Worm (Caenorhabditis elegans) whole organism, L4 larva: Measurements from ENCODE around the gene C17C3.9.

Experiments
- ZK546.5 ChIP-seq, 2 experiments: sonication (generic microtip); optimal IDR thresholded peaks; 2 replicates each; lab custom pipeline; 2017; ENCODE audit warnings: missing biosample characterization in 2 of 2, missing genetic modification characterization in 2 of 2
- aha-1 ChIP-seq: fragments of 150-350 bp; peaks from one replicate; lab custom pipeline; 2014; ENCODE audit warnings: missing biosample characterization, missing genetic modification characterization
- aly-2 ChIP-seq: sonication (generic microtip); optimal IDR thresholded peaks from 2 replicates; lab custom pipeline; 2018; ENCODE audit warnings: missing biosample characterization, missing genetic modification characterization
- ama-1 ChIP-seq: fragments of 150-350 bp; optimal IDR thresholded peaks from 2 replicates; lab custom pipeline; 2014; ENCODE audit warnings: inconsistent platforms, mixed read lengths
- attf-4 ChIP-seq: sonication (generic microtip); optimal IDR thresholded peaks from 3 replicates; lab custom pipeline; 2017; ENCODE audit warnings: missing biosample characterization, missing genetic modification characterization
- ceh-20 ChIP-seq: fragments of 200-800 bp; sonication (Bioruptor generic); IDR thresholded peaks from 2 replicates; pipeline ENCODE4 v1.3.6; 2022; ENCODE audit warnings: missing genetic modification reagents, missing genetic modification characterization, missing compliant biosample characterization
- ceh-28 ChIP-seq: fragments of 150-350 bp; optimal IDR thresholded peaks from 2 replicates; lab custom pipeline; 2014; ENCODE audit warnings: missing biosample characterization, missing genetic modification reagents, missing genetic modification characterization
- ces-1 ChIP-seq: fragments of 150-350 bp; sonication (generic microtip); optimal IDR thresholded peaks from 4 replicates; lab custom pipeline; 2014; ENCODE audit warnings: missing biosample characterization, missing genetic modification reagents, missing genetic modification characterization
- daf-12 ChIP-seq: fragments of 150-350 bp; optimal IDR thresholded peaks from 2 replicates; lab custom pipeline; 2014; ENCODE audit warnings: missing biosample characterization, missing genetic modification reagents, missing genetic modification characterization
- daf-16 ChIP-seq, 3 experiments: sonication (generic microtip); optimal IDR thresholded peaks; 2 replicates each; lab custom pipeline; 2016 to 2017; ENCODE audit warnings: missing genetic modification characterization in 3 of 3, missing genetic modification reagents in 3 of 3, mild to moderate bottlenecking in 2 of 3, missing compliant biosample characterization in 2 of 3, missing biosample characterization in 1 of 3, moderate library complexity in 1 of 3
- daf-19 ChIP-seq: fragments of 200-800 bp; sonication (Bioruptor generic); conservative IDR thresholded peaks from 2 replicates; pipeline ENCODE4 v1.3.6; 2022; ENCODE audit warnings: missing genetic modification characterization, missing compliant biosample characterization
- dmd-8 ChIP-seq: fragments of 200-800 bp; sonication (Bioruptor generic); IDR thresholded peaks from 2 replicates; pipeline ENCODE4 v1.3.6; 2022; ENCODE audit warnings: missing genetic modification characterization, missing compliant biosample characterization
- dpl-1 ChIP-seq: fragments of 150-350 bp; optimal IDR thresholded peaks from 2 replicates; lab custom pipeline; 2014; ENCODE audit warnings: missing biosample characterization, missing genetic modification reagents, missing genetic modification characterization
- fos-1 ChIP-seq: fragments of 150-350 bp; optimal IDR thresholded peaks from 2 replicates; lab custom pipeline; 2014; ENCODE audit warnings: missing biosample characterization, missing genetic modification characterization
- hlh-11 ChIP-seq: fragments of 200-800 bp; sonication (Bioruptor generic); optimal IDR thresholded peaks from 2 replicates; lab custom pipeline; 2018; ENCODE audit warnings: mild to moderate bottlenecking, missing genetic modification characterization, missing compliant biosample characterization
- hlh-30 ChIP-seq: sonication (generic microtip); optimal IDR thresholded peaks from 2 replicates; lab custom pipeline; 2017; ENCODE audit warnings: antibody characterized with exemption, mild to moderate bottlenecking, missing genetic modification characterization, missing compliant biosample characterization; ENCODE audit not compliant: insufficient read depth
- hmg-1.1 ChIP-seq: fragments of 200-800 bp; sonication (Bioruptor generic); IDR thresholded peaks from 2 replicates; pipeline ENCODE4 v1.3.6; 2022; ENCODE audit warnings: missing genetic modification reagents, missing genetic modification characterization, missing compliant biosample characterization
- jun-1 ChIP-seq: fragments of 150-350 bp; optimal IDR thresholded peaks from 2 replicates; lab custom pipeline; 2014; ENCODE audit warnings: missing biosample characterization, missing genetic modification reagents, missing genetic modification characterization
- lim-7 ChIP-seq: fragments of 200-800 bp; sonication (Bioruptor generic); IDR thresholded peaks from 2 replicates; pipeline ENCODE4 v1.3.6; 2022; ENCODE audit warnings: missing genetic modification characterization, missing compliant biosample characterization
- lin-13 ChIP-seq: fragments of 150-350 bp; optimal IDR thresholded peaks from 2 replicates; lab custom pipeline; 2014; ENCODE audit warnings: missing biosample characterization, missing genetic modification reagents, missing genetic modification characterization
- lin-29 ChIP-seq: fragments of 200-800 bp; sonication (Bioruptor generic); IDR thresholded peaks from 2 replicates; pipeline ENCODE4 v1.3.6; 2022; ENCODE audit warnings: missing genetic modification reagents, missing genetic modification characterization, missing compliant biosample characterization
- lin-38 ChIP-seq: fragments of 200-800 bp; sonication (Bioruptor generic); IDR thresholded peaks from 2 replicates; pipeline ENCODE4 v1.3.6; 2022; ENCODE audit warnings: missing genetic modification reagents, missing genetic modification characterization, missing compliant biosample characterization
- madf-9 ChIP-seq: fragments of 200-800 bp; sonication (Bioruptor generic); conservative IDR thresholded peaks from 2 replicates; pipeline ENCODE4 v1.3.6; 2022; ENCODE audit warnings: missing genetic modification reagents, missing genetic modification characterization, missing compliant biosample characterization
- mes-2 ChIP-seq: sonication (generic microtip); optimal IDR thresholded peaks from 2 replicates; lab custom pipeline; 2016; ENCODE audit warnings: missing genotype, mild to moderate bottlenecking, missing genetic modification characterization, missing compliant biosample characterization; ENCODE audit not compliant: poor library complexity, severe bottlenecking
- mxl-2 ChIP-seq: fragments of 200-800 bp; sonication (Bioruptor generic); conservative IDR thresholded peaks from 2 replicates; pipeline ENCODE4 v1.3.6; 2022; ENCODE audit warnings: missing genetic modification reagents, missing genetic modification characterization, missing compliant biosample characterization
- mxl-3 ChIP-seq: fragments of 200-800 bp; sonication (Bioruptor generic); optimal IDR thresholded peaks from 2 replicates; lab custom pipeline; 2018; ENCODE audit warnings: mild to moderate bottlenecking, missing genetic modification characterization, missing compliant biosample characterization
- nhr-10 ChIP-seq: fragments of 150-350 bp; optimal IDR thresholded peaks from 2 replicates; lab custom pipeline; 2014; ENCODE audit warnings: missing biosample characterization, missing genetic modification characterization
- nhr-25 ChIP-seq: sonication (generic microtip); optimal IDR thresholded peaks from 2 replicates; lab custom pipeline; 2017; ENCODE audit warnings: missing genetic modification characterization, mild to moderate bottlenecking, missing compliant biosample characterization, antibody characterized with exemption, moderate library complexity, borderline replicate concordance; ENCODE audit not compliant: insufficient read depth
- nhr-77 ChIP-seq: fragments of 150-350 bp; optimal IDR thresholded peaks from 2 replicates; lab custom pipeline; 2014; ENCODE audit warnings: missing biosample characterization, missing genetic modification characterization
- php-3 ChIP-seq: fragments of 200-800 bp; sonication (Bioruptor generic); IDR thresholded peaks from 2 replicates; pipeline ENCODE4 v1.3.6; 2022; ENCODE audit warnings: missing genetic modification reagents, missing genetic modification characterization, missing compliant biosample characterization
- pqm-1 ChIP-seq: sonication (generic microtip); optimal IDR thresholded peaks from 2 replicates; lab custom pipeline; 2017; ENCODE audit warnings: missing biosample characterization, missing genetic modification characterization
- saeg-2 ChIP-seq: fragments of 200-800 bp; sonication (Bioruptor generic); IDR thresholded peaks from 2 replicates; pipeline ENCODE4 v1.3.6; 2022; ENCODE audit warnings: missing genetic modification reagents, missing genetic modification characterization, missing compliant biosample characterization
- snpc-4 ChIP-seq: fragments of 150-350 bp; optimal IDR thresholded peaks from 2 replicates; lab custom pipeline; 2014; ENCODE audit warnings: missing biosample characterization, missing genetic modification characterization
- spr-3 ChIP-seq: fragments of 200-800 bp; sonication (Bioruptor generic); optimal IDR thresholded peaks from 2 replicates; lab custom pipeline; 2018; ENCODE audit warnings: mild to moderate bottlenecking, missing genetic modification characterization, missing compliant biosample characterization
- vab-7 ChIP-seq: fragments of 200-800 bp; sonication (Bioruptor generic); IDR thresholded peaks from 2 replicates; pipeline ENCODE4 v1.3.6; 2022; ENCODE audit warnings: missing genetic modification reagents, missing genetic modification characterization, missing compliant biosample characterization
- zip-2 ChIP-seq: fragments of 150-350 bp; optimal IDR thresholded peaks from 2 replicates; lab custom pipeline; 2014; ENCODE audit warnings: missing biosample characterization, missing genetic modification characterization

The C17C3.9 gene

DNA sequence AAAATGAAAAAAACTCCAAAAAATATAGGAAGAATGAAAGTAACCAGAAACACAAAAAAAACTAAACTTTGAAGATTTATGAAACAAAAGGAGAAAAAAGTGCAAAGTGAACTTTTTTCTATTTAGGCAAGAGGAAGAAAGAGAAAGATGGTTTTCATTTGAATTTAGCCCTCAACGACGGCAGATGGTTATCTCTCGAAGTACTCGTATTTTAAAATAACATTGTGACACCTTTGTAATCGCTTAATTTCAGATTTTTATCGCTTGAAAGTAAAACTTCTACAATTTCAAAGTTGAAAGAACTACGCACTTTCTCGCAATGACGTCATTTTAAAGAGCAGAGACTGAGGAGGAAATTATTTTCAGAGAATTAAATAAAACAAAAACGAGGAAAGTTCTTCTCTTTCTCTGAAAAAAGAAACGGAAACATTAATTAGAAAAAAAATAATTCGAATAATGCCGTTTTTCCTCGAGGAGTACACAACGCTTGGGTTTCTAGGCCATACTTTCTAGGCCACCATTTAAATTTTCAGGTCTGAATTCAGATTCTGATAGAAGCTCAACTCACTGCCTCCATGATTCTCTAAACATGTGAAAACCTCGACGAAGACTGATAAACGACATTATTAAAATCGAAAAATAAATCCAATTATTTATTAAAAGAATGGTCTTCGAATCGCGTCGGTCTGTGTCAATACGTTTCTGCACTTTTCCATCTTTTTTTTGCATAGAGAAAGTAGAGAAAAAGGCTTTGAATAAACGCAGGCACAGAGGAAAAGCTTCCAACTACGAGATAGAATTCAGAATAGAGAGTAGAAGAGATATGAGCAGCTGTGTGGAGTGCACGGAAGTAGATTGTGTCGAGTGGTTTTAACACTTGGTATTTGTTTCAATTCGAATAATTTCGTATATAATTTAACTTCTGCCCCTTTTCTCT, 20.4 kb downstream of the C17C3.9 start (continued):
- no peak for TF ChIP-seq php-3
- TF ChIP-seq nhr-77 (tag; lab: Kevin White, UChicago): no peak
- TF ChIP-seq mxl-2 (GFP tag; lab: Robert Waterston, UW): no peak

DNA sequence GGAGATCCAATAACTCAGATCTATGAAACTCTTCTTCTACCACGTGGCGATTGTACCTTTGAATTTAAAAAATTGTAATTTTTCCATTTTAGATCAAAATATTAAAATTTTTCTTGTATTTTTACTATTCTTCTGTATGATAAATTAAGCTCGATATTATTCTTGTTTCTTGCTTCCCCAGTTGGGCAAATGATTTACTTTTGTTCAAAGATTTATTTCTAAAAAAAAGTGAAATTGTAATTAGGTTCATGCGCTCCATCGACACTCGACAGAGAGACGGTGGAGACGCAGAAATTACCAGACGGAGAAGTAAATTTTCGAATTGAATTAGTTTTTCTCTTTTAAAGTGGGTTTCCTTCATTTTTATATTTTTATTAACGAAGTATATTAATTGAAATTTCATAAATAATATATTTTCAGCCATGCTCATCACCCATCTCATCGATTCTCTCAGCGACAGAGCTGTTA, 26.2 kb downstream of the C17C3.9 start, which contains the start of gene npp-24:
TSS of gene npp-24 (plus strand) at position 51 of the 468 bp plus-strand sequence.
- TF ChIP-seq nhr-10 (tag; lab: Kevin White, UChicago): no peak
- peak; percentile 42 for TF ChIP-seq mes-2 (tag; lab: Kevin White, UChicago)
- TF ChIP-seq, all 104 proteins: peak for 1

DNA sequence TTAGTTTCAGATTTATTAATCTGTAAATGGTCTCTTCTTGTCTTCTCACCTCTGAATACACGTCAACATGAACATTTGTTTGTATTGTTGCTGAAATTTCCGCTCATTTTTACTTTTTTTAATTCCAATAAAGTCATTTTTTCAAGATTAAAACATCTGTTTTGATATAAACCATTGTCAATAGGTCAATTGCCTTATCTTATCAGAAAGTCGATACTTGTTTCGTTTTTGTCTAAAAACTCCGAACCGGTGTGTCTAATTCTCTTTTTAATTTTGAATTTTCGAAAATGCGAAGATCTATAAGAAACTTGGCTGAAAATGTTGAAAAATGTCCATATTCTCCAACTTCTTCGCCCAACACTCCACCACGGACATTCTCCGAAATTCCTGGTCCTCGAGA, 28.3 kb downstream of the C17C3.9 start, which contains the start of gene cyp-44A1:
TSS of gene cyp-44A1 (plus strand) at position 285 of the 400 bp plus-strand sequence.
- TF ChIP-seq snpc-4 (tag; lab: Kevin White, UChicago) (no peak), daf-16 (GFP tag; optimal IDR thresholded peaks at IDR 0.05; lab: Kevin White, UChicago) (no peak), daf-16 (tag; optimal IDR thresholded peaks at IDR 0.05; lab: Kevin White, UChicago) (peak; percentile 78), daf-19 (GFP tag; lab: Robert Waterston, UW) (no peak), madf-9 (GFP tag; lab: Robert Waterston, UW) (no peak), nhr-10 (tag; lab: Kevin White, UChicago) (no peak), pqm-1 (tag; lab: Kevin White, UChicago) (peak; percentile 3), mxl-3 (GFP tag; lab: Kevin White, UChicago) (no peak)

DNA sequence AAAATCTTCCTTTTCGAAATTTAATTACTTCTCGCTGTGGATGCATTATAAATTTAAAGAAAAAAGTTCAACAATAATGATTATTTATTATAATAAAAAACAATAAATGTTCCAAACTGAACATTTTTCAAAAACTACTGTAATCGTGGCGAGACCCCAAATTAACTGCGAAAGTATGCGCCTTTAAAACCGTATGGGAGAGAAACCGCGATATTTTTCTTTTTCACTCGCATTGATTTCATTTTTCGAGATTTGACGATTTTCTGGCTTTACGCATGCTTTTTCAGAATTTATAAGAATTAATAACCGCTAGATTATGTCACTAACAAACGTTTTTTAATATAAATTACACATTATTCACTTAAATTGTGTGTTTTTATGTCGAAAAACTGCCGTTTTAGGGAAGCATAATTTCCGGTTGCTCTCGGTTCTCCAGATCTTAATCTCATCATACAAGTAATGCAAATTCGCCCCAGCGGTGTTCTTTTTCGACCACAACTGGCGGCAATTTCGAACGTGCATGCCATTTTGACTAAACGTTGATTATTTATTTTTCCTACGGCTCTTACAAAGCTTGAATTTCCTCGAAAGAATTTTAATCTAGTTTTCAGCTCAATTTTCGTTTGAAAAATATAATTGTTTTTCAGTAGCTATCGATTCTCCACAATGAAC, 31.0 kb downstream of the C17C3.9 start, which contains the start of gene F12A10.8:
TSS of gene F12A10.8 (minus strand) at position 79 of the 672 bp plus-strand sequence.
- peak; percentile 71 for TF ChIP-seq dpl-1
- TF ChIP-seq lin-38 (GFP tag; lab: Robert Waterston, UW): peak; percentile 64
- no peak for TF ChIP-seq ama-1
- peak; percentile 31 for TF ChIP-seq hlh-30 (tag; lab: Kevin White, UChicago)
- no peak for TF ChIP-seq hmg-1.1
- peak; percentile 79 for TF ChIP-seq aha-1 (tag; lab: Kevin White, UChicago)
- TF ChIP-seq ZK546.5 (tag; optimal IDR thresholded peaks at IDR 0.05; lab: Kevin White, UChicago): no peak
- peak; percentile 35 for TF ChIP-seq ces-1 (GFP tag; lab: Kevin White, UChicago)
- TF ChIP-seq, all 104 proteins: peak for 5

DNA sequence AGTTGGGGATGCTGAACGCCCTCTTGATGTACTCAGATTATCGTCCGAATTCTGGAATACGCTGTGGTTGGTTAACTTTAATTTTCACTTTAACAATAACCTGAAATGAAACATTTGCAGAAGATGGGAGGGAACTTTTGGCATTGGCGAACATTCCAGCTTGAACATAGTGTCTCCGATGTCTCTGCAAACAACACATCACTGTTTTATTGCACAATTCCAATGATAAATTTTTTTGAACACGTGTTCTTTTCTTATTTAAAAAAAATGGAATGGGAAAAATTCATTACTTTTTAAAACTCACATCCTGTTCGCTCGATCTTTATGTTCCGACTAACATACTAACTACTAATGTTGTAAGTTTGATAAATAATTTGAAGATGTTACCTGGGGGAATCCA, 31.6 kb downstream of the C17C3.9 start, which contains the start of gene fzy-1:
TSS of gene fzy-1 (plus strand) at position 301 of the 400 bp plus-strand sequence.
- TF ChIP-seq lin-13: no peak
- TF ChIP-seq daf-12 (tag; lab: Kevin White, UChicago): no peak
- no peak for TF ChIP-seq saeg-2 (GFP tag; lab: Robert Waterston, UW)
- TF ChIP-seq attf-4 (tag; lab: Kevin White, UChicago): no peak
- TF ChIP-seq vab-7 (GFP tag; lab: Robert Waterston, UW): no peak
- TF ChIP-seq nhr-25 (tag; lab: Kevin White, UChicago): no peak
- no peak for TF ChIP-seq nhr-10 (tag; lab: Kevin White, UChicago)
- TF ChIP-seq dmd-8 (GFP tag; lab: Robert Waterston, UW): no peak
- TF ChIP-seq hlh-11 (tag; lab: Kevin White, UChicago): no peak
- TF ChIP-seq ceh-20 (GFP tag; lab: Robert Waterston, UW): no peak
- no peak for TF ChIP-seq ceh-28
- no peak for TF ChIP-seq zip-2 (tag; lab: Kevin White, UChicago)
- TF ChIP-seq fos-1: no peak
- TF ChIP-seq spr-3 (GFP tag; lab: Kevin White, UChicago): no peak
- no peak for TF ChIP-seq aly-2
- no peak for TF ChIP-seq daf-19 (GFP tag; lab: Robert Waterston, UW)
- TF ChIP-seq lim-7 (GFP tag; lab: Robert Waterston, UW): no peak
- no peak for TF ChIP-seq lin-29
- no peak for TF ChIP-seq snpc-4 (tag; lab: Kevin White, UChicago)
- no peak for TF ChIP-seq jun-1
- TF ChIP-seq, all 104 proteins: peak for 0
